Worm (Caenorhabditis elegans) whole organism, L3 larva: Measurements from ENCODE around the gene B0304.2.

Experiments used
- R02D3.7 ChIP-seq: fragments of 150-350 bp; optimal IDR thresholded peaks from 2 replicates; lab custom pipeline; 2014; ENCODE audit warnings: missing biosample characterization, missing genetic modification characterization
- ZK546.5 ChIP-seq: sonication (generic microtip); optimal IDR thresholded peaks from 2 replicates; lab custom pipeline; 2017; ENCODE audit warnings: missing biosample characterization, missing genetic modification characterization
- aly-2 ChIP-seq: fragments of 150-350 bp; optimal IDR thresholded peaks from 2 replicates; lab custom pipeline; 2014; ENCODE audit warnings: missing biosample characterization, missing genetic modification characterization
- ama-1 ChIP-seq: fragments of 150-350 bp; optimal IDR thresholded peaks from 2 replicates; lab custom pipeline; 2018
- ceh-16 ChIP-seq: sonication (generic microtip); optimal IDR thresholded peaks from 2 replicates; lab custom pipeline; 2017; ENCODE audit warnings: missing biosample characterization, missing genetic modification characterization
- ceh-28 ChIP-seq: fragments of 150-350 bp; optimal IDR thresholded peaks from 2 replicates; lab custom pipeline; 2014; ENCODE audit warnings: missing biosample characterization, missing genetic modification reagents, missing genetic modification characterization
- ceh-9 ChIP-seq: sonication (generic microtip); optimal IDR thresholded peaks from 2 replicates; lab custom pipeline; 2018; ENCODE audit warnings: missing biosample characterization, missing genetic modification characterization
- daf-12 ChIP-seq: fragments of 150-350 bp; optimal IDR thresholded peaks from 2 replicates; lab custom pipeline; 2014; ENCODE audit warnings: missing biosample characterization, missing genetic modification reagents, missing genetic modification characterization
- egl-27 ChIP-seq: sonication (generic microtip); optimal IDR thresholded peaks from 4 replicates; lab custom pipeline; 2017; ENCODE audit warnings: missing biosample characterization, missing genetic modification reagents, missing genetic modification characterization
- egl-5 ChIP-seq: fragments of 150-350 bp; optimal IDR thresholded peaks from 2 replicates; lab custom pipeline; 2017; ENCODE audit warnings: missing biosample characterization, missing genetic modification reagents, missing genetic modification characterization, inconsistent platforms
- elt-2 ChIP-seq: sonication (generic microtip); optimal IDR thresholded peaks from 2 replicates; lab custom pipeline; 2016; ENCODE audit warnings: missing genetic modification reagents, mild to moderate bottlenecking, missing genetic modification characterization, missing compliant biosample characterization
- elt-3 ChIP-seq, 3 experiments: fragments of 150-350 bp in 1 of 3; sonication (generic microtip) in 2 of 3; optimal IDR thresholded peaks; 2 replicates in 2 of 3; 4 replicates in 1 of 3; lab custom pipeline; 2014 to 2017; ENCODE audit warnings: missing biosample characterization in 3 of 3, missing genetic modification characterization in 3 of 3
- fkh-2 ChIP-seq: fragments of 150-350 bp; optimal IDR thresholded peaks from 2 replicates; lab custom pipeline; 2014; ENCODE audit warnings: missing biosample characterization, missing genetic modification reagents, missing genetic modification characterization
- hmg-11 ChIP-seq: sonication (generic microtip); optimal IDR thresholded peaks from 2 replicates; lab custom pipeline; 2016; ENCODE audit warnings: missing genetic modification characterization, missing compliant biosample characterization
- lin-15B ChIP-seq: fragments of 150-350 bp; optimal IDR thresholded peaks from 2 replicates; lab custom pipeline; 2014; ENCODE audit warnings: missing biosample characterization, missing genetic modification characterization
- lin-39 ChIP-seq: fragments of 150-350 bp; optimal IDR thresholded peaks from 2 replicates; lab custom pipeline; 2018; ENCODE audit warnings: missing biosample characterization, missing genetic modification reagents, missing genetic modification characterization
- lsy-12 ChIP-seq: sonication (generic microtip); optimal IDR thresholded peaks from 2 replicates; lab custom pipeline; 2016; ENCODE audit warnings: mild to moderate bottlenecking, missing genetic modification characterization, missing compliant biosample characterization
- mdl-1 ChIP-seq: fragments of 150-350 bp; optimal IDR thresholded peaks from 2 replicates; lab custom pipeline; 2014; ENCODE audit warnings: missing biosample characterization, missing genetic modification characterization
- nfya-1 ChIP-seq: sonication (generic microtip); optimal IDR thresholded peaks from 2 replicates; lab custom pipeline; 2017; ENCODE audit warnings: missing genetic modification characterization, mild to moderate bottlenecking, missing compliant biosample characterization, antibody characterized with exemption, moderate library complexity; ENCODE audit not compliant: insufficient read depth
- nhr-11 ChIP-seq: fragments of 150-350 bp; optimal IDR thresholded peaks from 2 replicates; lab custom pipeline; 2014; ENCODE audit warnings: missing biosample characterization, missing genetic modification characterization
- nhr-12 ChIP-seq: fragments of 150-350 bp; optimal IDR thresholded peaks from 2 replicates; lab custom pipeline; 2014; ENCODE audit warnings: missing biosample characterization, missing genetic modification characterization
- nhr-25 ChIP-seq: sonication (generic microtip); optimal IDR thresholded peaks from 2 replicates; lab custom pipeline; 2017; ENCODE audit warnings: missing biosample characterization, missing genetic modification characterization
- nhr-43 ChIP-seq: sonication (generic microtip); optimal IDR thresholded peaks from 2 replicates; lab custom pipeline; 2016; ENCODE audit warnings: mild to moderate bottlenecking, missing genetic modification characterization, missing compliant biosample characterization; ENCODE audit not compliant: poor library complexity, severe bottlenecking
- nhr-67 ChIP-seq: fragments of 150-350 bp; optimal IDR thresholded peaks from 2 replicates; lab custom pipeline; 2014; ENCODE audit warnings: missing biosample characterization, missing genetic modification characterization
- nhr-76 ChIP-seq: fragments of 150-350 bp; sonication (generic microtip); optimal IDR thresholded peaks from 5 replicates; lab custom pipeline; 2014; ENCODE audit warnings: missing biosample characterization, missing genetic modification characterization
- pqm-1 ChIP-seq: fragments of 150-350 bp; optimal IDR thresholded peaks from 2 replicates; lab custom pipeline; 2017; ENCODE audit warnings: missing biosample characterization, missing genetic modification characterization, inconsistent platforms
- sea-2 ChIP-seq: fragments of 150-350 bp; sonication (generic microtip); optimal IDR thresholded peaks from 4 replicates; lab custom pipeline; 2014; ENCODE audit warnings: missing biosample characterization, missing genetic modification reagents, missing genetic modification characterization
- skn-1 ChIP-seq: fragments of 150-350 bp; optimal IDR thresholded peaks from 2 replicates; lab custom pipeline; 2014; ENCODE audit warnings: missing biosample characterization, missing genetic modification characterization
- snpc-4 ChIP-seq: fragments of 150-350 bp; optimal IDR thresholded peaks from 2 replicates; lab custom pipeline; 2014; ENCODE audit warnings: missing biosample characterization, missing genetic modification characterization
- tbx-2 ChIP-seq: sonication (generic microtip); optimal IDR thresholded peaks from 2 replicates; lab custom pipeline; 2016; ENCODE audit warnings: mild to moderate bottlenecking, missing genetic modification characterization, missing compliant biosample characterization
- unc-62 ChIP-seq: fragments of 150-350 bp; sonication (generic microtip); optimal IDR thresholded peaks from 4 replicates; lab custom pipeline; 2014; ENCODE audit warnings: missing biosample characterization, missing genetic modification reagents, missing genetic modification characterization
- zag-1 ChIP-seq: fragments of 150-350 bp; optimal IDR thresholded peaks from 2 replicates; lab custom pipeline; 2014; ENCODE audit warnings: missing biosample characterization, missing genetic modification characterization

B0304.2 gene

ce11 chrII:4518300-4518907, 5.0 kb upstream of the B0304.2 start, which contains the start of gene hlh-1:
TSS of gene hlh-1 (plus strand) at chrII:4518574.
- TF ChIP-seq elt-2 (tag; lab: Kevin White, UChicago) = no peak
- TF ChIP-seq pqm-1 (tag; lab: Kevin White, UChicago) = no peak
- TF ChIP-seq egl-5 (tag; lab: Kevin White, UChicago) = peak; percentile 72
- TF ChIP-seq lin-15B = no peak
- no peak for TF ChIP-seq sea-2
- TF ChIP-seq daf-12 (tag; lab: Kevin White, UChicago) = no peak
- TF ChIP-seq nhr-67 (tag; lab: Kevin White, UChicago) = no peak
- no peak for TF ChIP-seq lsy-12 (tag; lab: Kevin White, UChicago)
- no peak for TF ChIP-seq skn-1 (tag; lab: Kevin White, UChicago)
- no peak for TF ChIP-seq ceh-16
- TF ChIP-seq lin-39 (tag; lab: Kevin White, UChicago) = peak; percentile 55
- peak; percentile 72 for TF ChIP-seq nfya-1 (tag; lab: Kevin White, UChicago)
- no peak for TF ChIP-seq tbx-2 (tag; lab: Kevin White, UChicago)

DNA sequence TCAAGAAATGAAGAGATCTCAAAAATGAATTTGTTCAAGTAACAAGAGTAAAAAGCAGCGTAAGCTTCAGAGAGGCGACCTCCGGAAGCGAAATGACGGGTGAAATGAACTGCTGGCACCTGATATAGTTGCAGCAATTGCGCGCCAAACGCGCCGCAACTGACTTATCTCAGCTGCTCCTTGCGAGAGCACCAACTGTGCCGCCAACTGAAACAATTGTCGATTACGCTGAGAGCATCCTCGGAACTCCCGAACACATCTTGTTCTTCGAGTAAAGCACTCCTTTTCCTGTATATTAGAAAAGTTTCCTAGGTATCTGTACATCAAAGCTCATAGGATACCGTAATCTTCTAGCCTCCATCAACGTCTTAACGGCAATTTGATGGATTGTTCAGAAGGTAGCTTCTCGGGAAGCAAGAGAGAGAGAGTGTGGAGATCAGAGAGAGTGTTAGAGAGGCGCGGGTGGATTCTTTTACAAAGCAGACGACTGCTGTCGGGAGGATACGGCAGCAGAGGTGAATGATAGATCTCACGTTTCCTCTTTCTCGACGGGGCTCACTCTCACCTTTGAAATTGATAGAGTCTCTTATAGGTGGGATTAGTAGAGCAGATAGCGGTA, 3.3 kb upstream of the B0304.2 start:
- no peak for TF ChIP-seq ceh-9 (tag; lab: Kevin White, UChicago)
- TF ChIP-seq nhr-11 (tag; lab: Kevin White, UChicago) = peak; percentile 58

- TF ChIP-seq tbx-2 (tag; lab: Kevin White, UChicago) (no peak), zag-1 (tag; lab: Kevin White, UChicago) (no peak)
These were observed 1.8 kb downstream of the B0304.2 start for ce11 chrII:4525185-4525584.

DNA sequence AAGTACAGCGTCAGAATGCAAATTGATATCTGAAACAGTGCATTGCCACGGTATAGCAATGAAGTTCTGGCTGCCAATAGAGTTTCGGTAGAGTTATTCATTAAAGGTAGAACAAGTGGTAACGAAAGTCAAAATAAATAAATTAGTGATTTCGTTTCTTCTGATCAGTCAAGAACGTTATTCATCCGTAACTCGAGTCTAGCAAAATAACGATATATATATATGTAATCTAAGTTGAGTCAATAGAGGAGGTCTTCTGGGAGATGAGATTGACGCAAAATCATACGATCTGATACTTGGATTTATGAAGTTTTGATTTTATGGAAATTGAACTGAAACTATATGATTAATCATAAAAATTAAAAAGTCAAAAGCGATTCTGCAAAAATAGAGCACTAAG, 4.4 kb downstream of the B0304.2 start, which contains the start of gene sra-35:
Gene sra-35 (minus strand): TSS at position 101 of the 400 bp plus-strand sequence.
- no peak for TF ChIP-seq lin-15B
- TF ChIP-seq unc-62 (GFP tag; lab: Kevin White, UChicago) = no peak
- TF ChIP-seq hmg-11 (tag; lab: Kevin White, UChicago) = no peak
- TF ChIP-seq aly-2 (tag; lab: Kevin White, UChicago) = no peak
- no peak for TF ChIP-seq skn-1 (tag; lab: Kevin White, UChicago)
- TF ChIP-seq ama-1 (lab: Kevin White, UChicago) = no peak
- no peak for TF ChIP-seq nhr-11 (tag; lab: Kevin White, UChicago)
- TF ChIP-seq ZK546.5 = no peak
- TF ChIP-seq lin-39 (tag; lab: Kevin White, UChicago) = no peak
- no peak for TF ChIP-seq mdl-1
- no peak for TF ChIP-seq fkh-2 (tag; lab: Kevin White, UChicago)
- TF ChIP-seq nhr-25 (tag; lab: Kevin White, UChicago) = no peak

- TF ChIP-seq sea-2 = no peak
- TF ChIP-seq lin-39 (tag; lab: Kevin White, UChicago) = no peak
- TF ChIP-seq hmg-11 (tag; lab: Kevin White, UChicago) = no peak
- no peak for TF ChIP-seq nhr-43 (tag; lab: Kevin White, UChicago)
- no peak for TF ChIP-seq snpc-4 (tag; lab: Kevin White, UChicago)
- TF ChIP-seq egl-27 (tag; lab: Kevin White, UChicago) = no peak
- TF ChIP-seq nhr-76 (tag; lab: Kevin White, UChicago) = no peak
- no peak for TF ChIP-seq mdl-1
- no peak for TF ChIP-seq nfya-1 (tag; lab: Kevin White, UChicago)
- no peak for TF ChIP-seq ZK546.5
- TF ChIP-seq fkh-2 (tag; lab: Kevin White, UChicago) = no peak
- TF ChIP-seq ceh-28 (tag; lab: Kevin White, UChicago) = no peak
- TF ChIP-seq nhr-67 (tag; lab: Kevin White, UChicago) = no peak
- TF ChIP-seq nhr-12 = no peak
- TF ChIP-seq R02D3.7 (tag; lab: Kevin White, UChicago) = no peak
- no peak for TF ChIP-seq elt-3 (tag; optimal IDR thresholded peaks at IDR 0.05; lab: Kevin White, UChicago)
- TF ChIP-seq ama-1 (lab: Kevin White, UChicago) = no peak
- no peak for TF ChIP-seq zag-1 (tag; lab: Kevin White, UChicago)
- TF ChIP-seq egl-5 (tag; lab: Kevin White, UChicago) = no peak
- TF ChIP-seq ceh-9 (tag; lab: Kevin White, UChicago) = no peak
- TF ChIP-seq, all 47 proteins: peak for 0
These were observed 8.5 kb downstream of the B0304.2 start, which contains the start of gene sra-32 for ce11 chrII:4531880-4532279. TSS of gene sra-32 (minus strand) at chrII:4531980.
